Worm (Caenorhabditis elegans) whole organism, late embryonic: ENCODE measurements around the gene T24C4.10.

Experiments
- C08G9.2 ChIP-seq: sonication (generic microtip); optimal IDR thresholded peaks from 2 replicates; lab custom pipeline; 2016; ENCODE audit warnings: mild to moderate bottlenecking, missing genetic modification characterization, moderate library complexity, missing compliant biosample characterization
- K02D7.2 ChIP-seq: sonication (generic microtip); optimal IDR thresholded peaks from 2 replicates; lab custom pipeline; 2017; ENCODE audit warnings: mild to moderate bottlenecking, missing genetic modification characterization, missing compliant biosample characterization
- K09A11.1 ChIP-seq: sonication (generic microtip); optimal IDR thresholded peaks from 2 replicates; lab custom pipeline; 2017; ENCODE audit warnings: antibody characterized with exemption, mild to moderate bottlenecking, missing genetic modification characterization, missing compliant biosample characterization; ENCODE audit not compliant: insufficient read depth
- Y22D7AL.16 ChIP-seq: sonication (generic microtip); optimal IDR thresholded peaks from 2 replicates; lab custom pipeline; 2016; ENCODE audit warnings: missing genetic modification characterization, missing compliant biosample characterization
- ama-1 ChIP-seq: fragments of 150-350 bp; optimal IDR thresholded peaks from 2 replicates; lab custom pipeline; 2014
- ceh-18 ChIP-seq: sonication (generic microtip); optimal IDR thresholded peaks from 2 replicates; lab custom pipeline; 2016; ENCODE audit warnings: missing genetic modification characterization, missing compliant biosample characterization
- ceh-19 ChIP-seq: fragments of 200-800 bp; sonication (Bioruptor generic); optimal IDR thresholded peaks from 2 replicates; lab custom pipeline; 2018; ENCODE audit warnings: mild to moderate bottlenecking, missing genetic modification characterization, missing compliant biosample characterization
- ceh-30 ChIP-seq: fragments of 150-350 bp; optimal IDR thresholded peaks from 2 replicates; lab custom pipeline; 2014; ENCODE audit warnings: missing biosample characterization, missing genetic modification characterization
- ceh-31 ChIP-seq: sonication (generic microtip); optimal IDR thresholded peaks from 2 replicates; lab custom pipeline; 2016; ENCODE audit warnings: missing genetic modification characterization, missing compliant biosample characterization
- ceh-45 ChIP-seq: fragments of 200-800 bp; sonication (Bioruptor generic); IDR thresholded peaks from 2 replicates; pipeline ENCODE4 v1.3.6; 2022; ENCODE audit warnings: missing genetic modification reagents, missing genetic modification characterization, missing compliant biosample characterization
- ceh-48 ChIP-seq: sonication (generic microtip); optimal IDR thresholded peaks from 2 replicates; lab custom pipeline; 2016; ENCODE audit warnings: missing genetic modification characterization, inconsistent platforms, missing compliant biosample characterization
- dve-1 ChIP-seq: sonication (generic microtip); optimal IDR thresholded peaks from 2 replicates; lab custom pipeline; 2017; ENCODE audit warnings: antibody characterized with exemption, mild to moderate bottlenecking, missing genetic modification characterization, missing compliant biosample characterization
- ets-4 ChIP-seq: sonication (generic microtip); optimal IDR thresholded peaks from 2 replicates; lab custom pipeline; 2016; ENCODE audit warnings: missing genetic modification characterization, missing compliant biosample characterization
- eyg-1 ChIP-seq: sonication (generic microtip); optimal IDR thresholded peaks from 2 replicates; lab custom pipeline; 2016; ENCODE audit warnings: missing genotype, missing genetic modification characterization, missing compliant biosample characterization
- fax-1 ChIP-seq: sonication (generic microtip); optimal IDR thresholded peaks from 2 replicates; lab custom pipeline; 2016; ENCODE audit warnings: missing genotype, missing genetic modification characterization, missing compliant biosample characterization
- fkh-10 ChIP-seq: fragments of 150-350 bp; optimal IDR thresholded peaks from 2 replicates; lab custom pipeline; 2014; ENCODE audit warnings: missing biosample characterization, missing genetic modification reagents, missing genetic modification characterization
- fkh-6 ChIP-seq: sonication (generic microtip); optimal IDR thresholded peaks from 2 replicates; lab custom pipeline; 2016; ENCODE audit warnings: missing genetic modification characterization, missing compliant biosample characterization
- gmeb-2 ChIP-seq: sonication (generic microtip); optimal IDR thresholded peaks from 2 replicates; lab custom pipeline; 2016; ENCODE audit warnings: missing genetic modification characterization, inconsistent platforms, missing compliant biosample characterization
- hlh-30 ChIP-seq: sonication (generic microtip); optimal IDR thresholded peaks from 2 replicates; lab custom pipeline; 2017; ENCODE audit warnings: antibody characterized with exemption, missing genetic modification characterization, missing compliant biosample characterization; ENCODE audit not compliant: insufficient read depth
- hlh-8 ChIP-seq: sonication (generic microtip); optimal IDR thresholded peaks from 2 replicates; lab custom pipeline; 2016; ENCODE audit warnings: missing genotype, missing genetic modification characterization, missing compliant biosample characterization
- madf-2 ChIP-seq: sonication (generic microtip); optimal IDR thresholded peaks from 2 replicates; lab custom pipeline; 2017; ENCODE audit warnings: missing genetic modification characterization, missing compliant biosample characterization
- mec-3 ChIP-seq: sonication (generic microtip); optimal IDR thresholded peaks from 2 replicates; lab custom pipeline; 2016; ENCODE audit warnings: borderline replicate concordance, missing genetic modification characterization, missing compliant biosample characterization
- nfya-1 ChIP-seq: sonication (generic microtip); optimal IDR thresholded peaks from 2 replicates; lab custom pipeline; 2017; ENCODE audit warnings: missing genetic modification characterization, mild to moderate bottlenecking, missing compliant biosample characterization, antibody characterized with exemption, moderate library complexity
- nhr-11 ChIP-seq: fragments of 150-350 bp; optimal IDR thresholded peaks from 2 replicates; lab custom pipeline; 2014; ENCODE audit warnings: missing biosample characterization, missing genetic modification characterization
- npax-4 ChIP-seq: sonication (generic microtip); optimal IDR thresholded peaks from 2 replicates; lab custom pipeline; 2016; ENCODE audit warnings: missing genetic modification characterization, missing compliant biosample characterization
- pag-3 ChIP-seq: sonication (generic microtip); optimal IDR thresholded peaks from 2 replicates; lab custom pipeline; 2016; ENCODE audit warnings: missing compliant biosample characterization, missing genetic modification characterization, borderline replicate concordance
- pax-1 ChIP-seq: fragments of 150-350 bp; optimal IDR thresholded peaks from 2 replicates; lab custom pipeline; 2014; ENCODE audit warnings: missing biosample characterization, missing genetic modification characterization
- pha-2 ChIP-seq: sonication (generic microtip); optimal IDR thresholded peaks from 2 replicates; lab custom pipeline; 2017; ENCODE audit warnings: mild to moderate bottlenecking, missing genetic modification characterization, missing compliant biosample characterization
- pha-4 ChIP-seq: fragments of 150-350 bp; optimal IDR thresholded peaks from 2 replicates; lab custom pipeline; 2018; ENCODE audit warnings: missing biosample characterization, missing genetic modification reagents, missing genetic modification characterization
- pros-1 ChIP-seq: fragments of 150-350 bp; optimal IDR thresholded peaks from 2 replicates; lab custom pipeline; 2014; ENCODE audit warnings: missing biosample characterization, missing genetic modification reagents, missing genetic modification characterization
- ref-2 ChIP-seq: sonication (generic microtip); optimal IDR thresholded peaks from 2 replicates; lab custom pipeline; 2016; ENCODE audit warnings: missing genetic modification characterization, missing compliant biosample characterization
- sdc-2 ChIP-seq: sonication (generic microtip); optimal IDR thresholded peaks from 2 replicates; lab custom pipeline; 2016; ENCODE audit warnings: missing genotype, missing genetic modification characterization, missing compliant biosample characterization
- sox-2 ChIP-seq: fragments of 200-800 bp; sonication (Bioruptor generic); IDR thresholded peaks from 2 replicates; pipeline ENCODE4 v1.3.6; 2022; ENCODE audit warnings: missing genetic modification reagents, missing genetic modification characterization, missing compliant biosample characterization
- sox-4 ChIP-seq: sonication (generic microtip); optimal IDR thresholded peaks from 2 replicates; lab custom pipeline; 2017; ENCODE audit warnings: mild to moderate bottlenecking, missing genetic modification characterization, inconsistent platforms, missing compliant biosample characterization
- tbx-2 ChIP-seq: sonication (generic microtip); optimal IDR thresholded peaks from 2 replicates; lab custom pipeline; 2016; ENCODE audit warnings: missing genetic modification characterization, missing compliant biosample characterization
- tbx-7 ChIP-seq: sonication (generic microtip); optimal IDR thresholded peaks from 2 replicates; lab custom pipeline; 2016; ENCODE audit warnings: missing genotype, missing genetic modification characterization, missing compliant biosample characterization
- unc-42 ChIP-seq: sonication (generic microtip); optimal IDR thresholded peaks from 2 replicates; lab custom pipeline; 2016; ENCODE audit warnings: missing genotype, missing genetic modification characterization, missing compliant biosample characterization
- unc-55 ChIP-seq: sonication (generic microtip); optimal IDR thresholded peaks from 2 replicates; lab custom pipeline; 2017; ENCODE audit warnings: missing biosample characterization, missing genetic modification reagents, missing genetic modification characterization
- ztf-16 ChIP-seq: sonication (generic microtip); optimal IDR thresholded peaks from 2 replicates; lab custom pipeline; 2017; ENCODE audit warnings: missing genetic modification characterization, missing compliant biosample characterization

The T24C4.10 gene

ce11 chrIII:870555-870954 lies 20.5 kb downstream of the T24C4.10 start:
- TF ChIP-seq eyg-1 (tag; lab: Kevin White, UChicago), result no peak
- TF ChIP-seq fkh-10, result no peak
- TF ChIP-seq hlh-30 (tag; lab: Kevin White, UChicago), result peak; percentile 60
- TF ChIP-seq pax-1 (tag; lab: Kevin White, UChicago), result no peak
- peak; percentile 9 for TF ChIP-seq tbx-2 (tag; lab: Kevin White, UChicago)
- no peak for TF ChIP-seq ref-2 (tag; lab: Kevin White, UChicago)
- no peak for TF ChIP-seq pros-1 (tag; lab: Kevin White, UChicago)
- no peak for TF ChIP-seq pag-3 (tag; lab: Kevin White, UChicago)

ce11 chrIII:869869-870268 lies 21.2 kb downstream of the T24C4.10 start, which contains the start of gene T24C4.2:
Gene T24C4.2, minus strand, starts transcription at chrIII:869969.
- TF ChIP-seq npax-4 (tag; lab: Kevin White, UChicago), result no peak
- no peak for TF ChIP-seq pha-4 (tag; lab: Kevin White, UChicago)
- no peak for TF ChIP-seq sox-4
- no peak for TF ChIP-seq ceh-18 (tag; lab: Kevin White, UChicago)
- no peak for TF ChIP-seq pros-1 (tag; lab: Kevin White, UChicago)
- no peak for TF ChIP-seq nhr-11
- no peak for TF ChIP-seq eyg-1 (tag; lab: Kevin White, UChicago)
- TF ChIP-seq tbx-7, result no peak
- no peak for TF ChIP-seq ets-4 (tag; lab: Kevin White, UChicago)
- no peak for TF ChIP-seq C08G9.2 (tag; lab: Kevin White, UChicago)
- no peak for TF ChIP-seq K02D7.2
- no peak for TF ChIP-seq ceh-48 (tag; lab: Kevin White, UChicago)
- no peak for TF ChIP-seq ceh-45 (GFP tag; lab: Robert Waterston, UW)
- TF ChIP-seq hlh-8 (tag; lab: Kevin White, UChicago), result no peak
- TF ChIP-seq unc-55, result no peak
- TF ChIP-seq Y22D7AL.16 (tag; lab: Kevin White, UChicago), result no peak
- TF ChIP-seq ztf-16 (tag; lab: Kevin White, UChicago), result no peak
- TF ChIP-seq dve-1 (tag; lab: Kevin White, UChicago), result no peak
- no peak for TF ChIP-seq mec-3 (tag; lab: Kevin White, UChicago)

- TF ChIP-seq madf-2 (no peak), K09A11.1 (tag; lab: Kevin White, UChicago) (no peak)
These were observed 22.2 kb downstream of the T24C4.10 start for ce11 chrIII:868866-869265.

- no peak for TF ChIP-seq sox-4
- TF ChIP-seq K09A11.1 (tag; lab: Kevin White, UChicago), result no peak
- TF ChIP-seq nfya-1, result no peak
- TF ChIP-seq eyg-1 (tag; lab: Kevin White, UChicago), result no peak
- peak; percentile 95 for TF ChIP-seq unc-42 (tag; lab: Kevin White, UChicago)
- no peak for TF ChIP-seq ceh-30 (tag; lab: Kevin White, UChicago)
- TF ChIP-seq dve-1 (tag; lab: Kevin White, UChicago), result no peak
- peak; percentile 28 for TF ChIP-seq ceh-31 (tag; lab: Kevin White, UChicago)
- no peak for TF ChIP-seq fkh-10
- TF ChIP-seq pha-2 (tag; lab: Kevin White, UChicago), result no peak
- TF ChIP-seq ceh-19 (GFP tag; lab: Kevin White, UChicago), result no peak
- TF ChIP-seq hlh-8 (tag; lab: Kevin White, UChicago), result no peak
- TF ChIP-seq, all 69 proteins: peak for 2
These were observed 29.2 kb downstream of the T24C4.10 start, which contains the start of gene arx-4 for ce11 chrIII:861819-862356. Gene arx-4, plus strand, starts transcription at chrIII:862306.

- TF ChIP-seq sdc-2 (no peak), pax-1 (tag; lab: Kevin White, UChicago) (no peak), Y22D7AL.16 (tag; lab: Kevin White, UChicago) (no peak), fax-1 (tag; lab: Kevin White, UChicago) (no peak), sox-2 (GFP tag; lab: Robert Waterston, UW) (no peak), fkh-6 (tag; lab: Kevin White, UChicago) (no peak), tbx-7 (no peak), pros-1 (tag; lab: Kevin White, UChicago) (no peak), pha-4 (tag; lab: Kevin White, UChicago) (no peak), ets-4 (tag; lab: Kevin White, UChicago) (no peak), ceh-19 (GFP tag; lab: Kevin White, UChicago) (no peak), gmeb-2 (tag; lab: Kevin White, UChicago) (no peak), ama-1 (no peak)
- TF ChIP-seq, all 69 proteins: peak for 0
These were observed 31.1 kb downstream of the T24C4.10 start, which contains the start of gene exos-4.2 for ce11 chrIII:859898-860297. Gene exos-4.2, plus strand, starts transcription at chrIII:860198.
